Worm (Caenorhabditis elegans) whole organism, dauer: ENCODE measurements around the gene Y62F5A.10.
"Not testable (repeated sequence)": the region's sequence is repeated elsewhere in the genome, so short reads cannot be mapped to it uniquely, and the experiment has no call there.

ENCODE experiments used
- unc-62 ChIP-seq: sonication (generic microtip); optimal IDR thresholded peaks from 2 replicates; lab custom pipeline; 2017; ENCODE audit warnings: missing biosample characterization, missing genetic modification reagents, missing genetic modification characterization

The Y62F5A.10 gene

DNA sequence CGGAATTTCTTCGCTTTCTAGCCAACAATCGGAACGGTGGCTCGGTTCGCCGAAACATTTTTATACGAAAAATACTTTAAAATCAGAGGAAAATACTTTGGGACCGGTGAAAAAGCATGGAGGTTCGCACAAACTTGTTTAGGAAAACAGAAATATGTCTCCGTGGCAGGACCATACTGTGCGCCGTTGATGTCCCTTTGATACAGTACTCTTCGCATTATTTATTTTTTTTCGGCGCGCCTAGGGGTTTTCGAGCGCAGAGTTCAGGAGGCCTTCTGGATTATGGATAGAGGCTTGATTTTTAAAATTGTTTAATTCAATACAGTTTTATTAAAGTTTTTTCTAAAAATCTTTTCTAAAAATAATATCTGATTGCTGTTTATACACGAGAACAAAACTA is 23.3 kb downstream of the Y62F5A.10 start, which contains the start of gene F54D5.9:
Gene F54D5.9, minus strand, starts transcription at position 115 of the 400 bp plus-strand sequence.
- TF ChIP-seq unc-62 (GFP tag; lab: Kevin White, UChicago): no peak

- TF ChIP-seq unc-62 (GFP tag; lab: Kevin White, UChicago): no peak
These were observed 24.0 kb downstream of the Y62F5A.10 start, which contains the start of gene dnj-13 for ce11 chrII:11545299-11545951. Gene dnj-13 (plus strand): TSS chrII:11545701.

- TF ChIP-seq unc-62 (GFP tag; lab: Kevin White, UChicago): no peak
These were observed 24.5 kb downstream of the Y62F5A.10 start for ce11 chrII:11545952-11546325.

DNA sequence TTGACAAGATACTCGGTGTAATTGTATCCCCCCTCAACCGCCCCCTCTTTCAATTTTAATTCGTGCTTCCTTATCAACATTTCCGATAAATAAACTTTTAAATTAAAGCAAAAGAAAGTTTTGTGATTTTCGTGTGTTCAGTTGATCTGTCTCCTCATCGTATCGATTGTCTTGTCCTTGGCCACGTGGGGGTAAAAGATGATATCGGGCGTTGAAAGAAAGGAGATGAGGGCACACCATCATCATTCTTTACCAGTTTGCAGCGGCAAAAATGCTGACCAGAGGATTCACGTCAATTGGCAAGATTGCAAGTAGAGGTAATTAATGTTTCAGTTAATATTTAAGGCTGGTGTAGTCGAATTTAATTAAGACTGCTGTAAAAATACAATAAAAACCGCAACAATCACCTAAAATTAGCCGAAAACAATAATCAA is 25.9 kb downstream of the Y62F5A.10 start, which contains the start of gene F54D5.7:
Gene F54D5.7, plus strand, starts transcription at position 264 of the 434 bp plus-strand sequence.
- TF ChIP-seq unc-62 (GFP tag; lab: Kevin White, UChicago): no peak

DNA sequence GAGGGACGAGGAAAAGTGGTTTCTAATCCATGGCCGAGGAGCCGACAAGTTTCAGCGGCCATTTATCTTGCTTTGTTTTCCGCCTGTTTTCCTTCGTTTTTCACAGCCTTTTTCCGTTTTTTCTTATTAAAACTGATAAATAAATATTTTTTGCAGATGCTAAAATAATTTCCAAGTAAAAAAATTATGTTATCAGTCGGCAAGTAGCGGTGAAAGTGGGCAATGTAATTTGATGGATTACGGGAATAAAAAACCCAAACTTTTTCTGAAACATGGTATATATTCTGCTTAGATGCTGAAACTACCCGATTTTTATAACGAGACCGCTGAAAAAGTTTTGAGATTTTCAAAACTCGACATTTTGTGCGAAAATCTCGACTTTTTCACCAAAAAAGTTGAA is 30.6 kb downstream of the Y62F5A.10 start, which contains the start of gene dhgd-1:
Gene dhgd-1, minus strand, starts transcription at position 101 of the 400 bp plus-strand sequence.
- not testable (repeated sequence) for TF ChIP-seq unc-62 (GFP tag; lab: Kevin White, UChicago)

DNA sequence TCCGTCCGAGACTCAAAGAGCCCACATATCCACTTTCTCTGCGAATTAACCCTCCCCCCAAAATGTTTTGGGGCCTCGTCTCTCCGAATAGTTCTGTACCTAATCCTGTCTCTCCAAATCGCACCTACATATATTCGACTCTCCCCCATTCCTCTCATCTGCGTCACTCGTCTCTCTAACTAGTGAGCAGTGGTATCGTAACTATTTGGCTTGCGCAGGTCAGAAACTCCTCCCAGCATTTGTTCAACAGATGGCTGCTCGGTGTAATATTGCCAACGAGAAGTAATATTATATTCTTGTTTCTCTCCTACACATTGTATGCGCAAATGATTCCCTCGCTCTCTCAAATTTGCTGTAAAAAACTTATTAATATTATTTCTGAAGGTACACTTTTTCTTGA is 34.2 kb downstream of the Y62F5A.10 start, which contains the start of gene F54D5.24:
Gene F54D5.24, plus strand, starts transcription at position 316 of the 400 bp plus-strand sequence.
- no peak for TF ChIP-seq unc-62 (GFP tag; lab: Kevin White, UChicago)

DNA sequence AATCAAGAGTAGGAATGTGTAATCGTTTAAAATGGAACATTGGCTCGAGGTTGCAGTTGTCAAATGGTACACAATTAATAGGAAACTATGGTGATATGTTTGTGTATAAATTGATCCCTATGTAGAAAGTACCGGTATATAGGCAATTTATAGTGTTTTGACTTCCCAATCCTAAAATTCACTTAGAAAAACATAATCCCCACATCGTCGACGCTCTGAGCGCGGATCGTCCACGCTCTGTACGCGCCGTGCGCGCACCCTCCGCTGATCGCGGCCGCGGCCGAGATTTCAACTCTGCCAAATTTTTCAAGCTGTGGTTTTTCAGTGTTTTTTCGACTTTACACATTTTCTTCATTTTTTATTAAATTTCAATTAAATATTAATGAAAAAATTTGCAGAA is 34.9 kb downstream of the Y62F5A.10 start, which contains the start of gene F54D5.17:
Gene F54D5.17, plus strand, starts transcription at position 301 of the 400 bp plus-strand sequence.
- no peak for TF ChIP-seq unc-62 (GFP tag; lab: Kevin White, UChicago)

- no peak for TF ChIP-seq unc-62 (GFP tag; lab: Kevin White, UChicago)
These were observed 42.7 kb downstream of the Y62F5A.10 start, which contains the start of gene F54D5.15 for ce11 chrII:11564127-11564526. Gene F54D5.15 (minus strand): TSS chrII:11564227.

ce11 chrII:11566970-11567711 is 45.7 kb downstream of the Y62F5A.10 start, which contains the start of gene F54D5.5:
Gene F54D5.5 (minus strand): TSS chrII:11567020.
- TF ChIP-seq unc-62 (GFP tag; lab: Kevin White, UChicago): no peak

DNA sequence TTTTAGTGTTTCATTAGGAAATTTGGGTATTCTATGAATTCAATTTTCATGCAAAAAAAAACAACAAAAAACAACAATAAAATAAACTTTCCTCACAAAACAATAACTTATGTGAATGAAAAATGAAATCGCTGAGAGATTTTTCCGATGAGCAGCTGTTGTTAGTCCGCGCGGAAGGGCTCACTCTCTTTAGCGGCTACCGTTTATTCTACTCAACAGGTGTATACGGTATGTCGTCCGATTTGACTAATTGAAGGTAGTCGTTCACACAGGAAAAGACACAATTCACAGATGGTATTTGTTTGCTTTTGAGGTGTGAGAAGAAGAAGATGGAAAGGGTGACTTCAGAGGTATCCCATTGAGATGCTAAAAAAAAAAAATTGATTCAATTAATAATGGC is 47.3 kb downstream of the Y62F5A.10 start:
- TF ChIP-seq unc-62 (GFP tag; lab: Kevin White, UChicago): no peak

- TF ChIP-seq unc-62 (GFP tag; lab: Kevin White, UChicago): no peak
These were observed 47.9 kb downstream of the Y62F5A.10 start, which contains the start of the genes F54D5.23 and F54D5.4 for ce11 chrII:11569213-11569868. Gene F54D5.23 (minus strand): TSS chrII:11569287. Gene F54D5.4 (plus strand): TSS chrII:11569818.

DNA sequence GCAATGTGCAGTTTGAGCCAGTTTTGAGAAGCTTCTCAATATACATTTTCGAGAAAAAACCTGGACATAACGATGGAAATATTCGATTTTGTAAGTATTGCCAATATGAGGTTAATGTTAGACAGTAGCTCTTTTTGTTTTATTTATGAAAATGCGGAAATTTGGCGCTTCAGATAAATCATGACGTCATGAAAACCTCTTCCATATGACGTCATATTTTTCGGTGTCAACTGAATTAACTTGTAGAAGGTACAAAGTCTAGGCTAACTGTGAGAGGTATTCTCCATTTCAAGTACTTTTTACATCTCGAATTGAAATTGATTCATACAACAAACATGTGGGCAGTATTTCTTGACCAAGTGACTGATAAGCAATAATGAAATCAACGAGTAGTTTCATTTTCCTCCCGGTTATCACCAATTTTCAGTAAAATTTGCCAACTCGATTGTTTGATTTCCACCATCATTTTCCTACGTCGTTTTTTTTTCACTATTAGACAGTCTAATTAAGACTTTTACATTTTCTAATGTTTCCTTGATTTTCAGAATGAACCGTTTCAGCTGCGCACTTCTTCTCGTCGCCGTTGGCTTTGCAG is 50.0 kb downstream of the Y62F5A.10 start, which contains the start of gene F54D5.3:
Gene F54D5.3, plus strand, starts transcription at position 546 of the 595 bp plus-strand sequence.
- no peak for TF ChIP-seq unc-62 (GFP tag; lab: Kevin White, UChicago)
